Worm (Caenorhabditis elegans): ENCODE results near the gene nhr-43.

DNA sequence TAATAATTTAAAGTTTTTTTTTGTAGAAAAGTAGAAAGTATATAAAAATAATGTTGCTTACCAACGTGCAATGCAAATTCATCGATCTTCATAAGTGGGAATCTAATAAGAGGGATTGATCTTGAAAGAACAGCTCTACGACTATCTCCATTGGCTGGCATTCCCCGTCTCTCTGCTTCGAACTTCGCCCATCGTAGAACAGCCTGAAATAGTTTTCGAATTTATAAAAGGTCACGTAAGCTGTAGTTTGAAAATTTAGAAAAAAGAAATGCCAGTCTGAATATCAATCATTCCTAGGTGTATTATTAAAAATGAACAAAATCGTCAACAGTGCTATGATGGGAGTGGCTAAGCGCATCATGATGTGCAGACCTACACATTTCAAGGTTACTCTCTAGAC is 47.5 kb upstream of the nhr-43 start, which contains the start of gene F38H4.5:
- TF ChIP-seq zag-1 (tag; optimal IDR thresholded peaks at IDR 0.05) (no peak), unc-39 (tag; optimal IDR thresholded peaks at IDR 0.05) (no peak), lsy-12 (tag; optimal IDR thresholded peaks at IDR 0.05) (no peak), ceh-16 (tag; optimal IDR thresholded peaks at IDR 0.05) (no peak), snpc-4 (tag; optimal IDR thresholded peaks at IDR 0.05) (no peak), nhr-237 (tag; optimal IDR thresholded peaks at IDR 0.05) (no peak), nhr-11 (tag; optimal IDR thresholded peaks at IDR 0.05) (no peak), ztf-11 (tag; optimal IDR thresholded peaks at IDR 0.05) (no peak), pha-4 (tag; optimal IDR thresholded peaks at IDR 0.05) (no peak), tbx-2 (tag; optimal IDR thresholded peaks at IDR 0.05) (no peak), aly-2 (tag; optimal IDR thresholded peaks at IDR 0.05) (no peak), nhr-28 (tag; optimal IDR thresholded peaks at IDR 0.05) (no peak), nhr-76 (tag; optimal IDR thresholded peaks at IDR 0.05) (no peak)

All from whole organism, L3 larva.